Fruit fly (Drosophila melanogaster): ENCODE results near the gene CG34428.

The CG34428 gene

dm6 chr3L:13022854-13023560, 38.6 kb upstream of the CG34428 start, which contains the start of gene RpS12 (continued):
- TF ChIP-seq croc (GFP tag; conservative IDR thresholded peaks at IDR 0.05) (no peak; the same call in 2 of the 3 replicates), psq (GFP tag; optimal IDR thresholded peaks at IDR 0.05) (no peak), CG12219 (GFP tag; optimal IDR thresholded peaks at IDR 0.05) (peak; percentile 72), Trl (optimal IDR thresholded peaks at IDR 0.05) (no peak), Trl (GFP tag; optimal IDR thresholded peaks at IDR 0.05) (peak; percentile 88), disco-r (GFP tag; optimal IDR thresholded peaks at IDR 0.05) (peak; percentile 56), Bdp1 (GFP tag; optimal IDR thresholded peaks at IDR 0.05) (peak; percentile 58), maf-S (GFP tag; optimal IDR thresholded peaks at IDR 0.05) (peak; percentile 78), HLH4C (GFP tag; IDR thresholded peaks at IDR 0.05; ENCODE audit: partially characterized antibody) (peak; percentile 75), peb (GFP tag; IDR thresholded peaks at IDR 0.05) (0 out of 2 replicates have a peak, but pooled peaks have one; percentile 21), CG2116 (GFP tag; optimal IDR thresholded peaks at IDR 0.05) (peak; percentile 99), Side (GFP tag; optimal IDR thresholded peaks at IDR 0.05) (peak; percentile 68), NK7.1 (GFP tag; optimal IDR thresholded peaks at IDR 0.05) (peak; percentile 63), CG9215 (GFP tag; IDR thresholded peaks at IDR 0.05) (peak; percentile 60), scrt (GFP tag; optimal IDR thresholded peaks at IDR 0.05) (peak; percentile 72), abd-A (tag; optimal IDR thresholded peaks at IDR 0.05) (peak; percentile 28), Sry-β (GFP tag; optimal IDR thresholded peaks at IDR 0.05) (peak; percentile 17), ato (GFP tag; IDR thresholded peaks at IDR 0.05; ENCODE audit: partially characterized antibody) (peak; percentile 85), ewg (GFP tag; optimal IDR thresholded peaks at IDR 0.05) (peak; percentile 57), CG1647 (GFP tag; optimal IDR thresholded peaks at IDR 0.05) (peak; percentile 77), CG2120 (GFP tag; optimal IDR thresholded peaks at IDR 0.05) (peak; percentile 65), CG13296 (GFP tag; optimal IDR thresholded peaks at IDR 0.05) (peak; percentile 87), Sry-δ (GFP tag; optimal IDR thresholded peaks at IDR 0.05) (peak; percentile 97), Doc3 (GFP tag; IDR thresholded peaks at IDR 0.05; ENCODE audit: partially characterized antibody) (peak; percentile 52; the same call in 1 of the 3 replicates), ttk (GFP tag; IDR thresholded peaks at IDR 0.05) (peak; percentile 69), amos (GFP tag; IDR thresholded peaks at IDR 0.05; ENCODE audit: partially characterized antibody) (peak; percentile 90), ham (GFP tag; IDR thresholded peaks at IDR 0.05) (peak; percentile 17; the same call in 1 of the 2 replicates), ERR (GFP tag; optimal IDR thresholded peaks at IDR 0.05) (peak; percentile 80), CG17186 (GFP tag; optimal IDR thresholded peaks at IDR 0.05) (peak; percentile 82), CG31388 (GFP tag; optimal IDR thresholded peaks at IDR 0.05) (no peak), Oli (tag; optimal IDR thresholded peaks at IDR 0.05) (peak; percentile 60), ssp (GFP tag; IDR thresholded peaks at IDR 0.05) (peak; percentile 97), Gug (GFP tag; IDR thresholded peaks at IDR 0.05) (no peak), CG10267 (tag; optimal IDR thresholded peaks at IDR 0.05) (peak; percentile 72), Taf1 (GFP tag; IDR thresholded peaks at IDR 0.05) (peak; percentile 43), nerfin-1 (tag; optimal IDR thresholded peaks at IDR 0.05) (peak; percentile 69), Deaf1 (tag; optimal IDR thresholded peaks at IDR 0.05) (peak; percentile 13), CG11398 (GFP tag; optimal IDR thresholded peaks at IDR 0.05) (peak; percentile 76), ap (GFP tag; IDR thresholded peaks at IDR 0.05) (peak; percentile 68), pb (GFP tag; optimal IDR thresholded peaks at IDR 0.05) (peak; percentile 72), CG12942 (GFP tag; optimal IDR thresholded peaks at IDR 0.05) (peak; percentile 49), Dek (tag; optimal IDR thresholded peaks at IDR 0.05) (peak; percentile 64), Oaz (GFP tag; IDR thresholded peaks at IDR 0.05) (peak; percentile 72), tup (GFP tag; optimal IDR thresholded peaks at IDR 0.05) (peak; percentile 37), CG3847 (GFP tag; IDR thresholded peaks at IDR 0.05) (peak; percentile 76), Scr (GFP tag; IDR thresholded peaks at IDR 0.05; ENCODE audit: partially characterized antibody) (peak; percentile 78), CG33557 (GFP tag; optimal IDR thresholded peaks at IDR 0.05) (peak; percentile 34), Ets65A (GFP tag) (peak; percentile 99), dan (GFP tag; IDR thresholded peaks at IDR 0.05) (no peak), CG16815 (GFP tag; optimal IDR thresholded peaks at IDR 0.05) (peak; percentile 11)

Measured in whole organism, embryonic.